Fruit fly (Drosophila melanogaster) S2 (cell line): ENCODE results near the gene CG9922.

Experiments
- CG8478 ChIP-seq: fragments of >200 bp; optimal IDR thresholded peaks from 2 replicates; lab custom pipeline; 2018
- CTCF ChIP-seq, 2 experiments: fragments of >200 bp; optimal IDR thresholded peaks; 2 replicates each; lab custom pipeline; 2018

CG9922 gene

DNA sequence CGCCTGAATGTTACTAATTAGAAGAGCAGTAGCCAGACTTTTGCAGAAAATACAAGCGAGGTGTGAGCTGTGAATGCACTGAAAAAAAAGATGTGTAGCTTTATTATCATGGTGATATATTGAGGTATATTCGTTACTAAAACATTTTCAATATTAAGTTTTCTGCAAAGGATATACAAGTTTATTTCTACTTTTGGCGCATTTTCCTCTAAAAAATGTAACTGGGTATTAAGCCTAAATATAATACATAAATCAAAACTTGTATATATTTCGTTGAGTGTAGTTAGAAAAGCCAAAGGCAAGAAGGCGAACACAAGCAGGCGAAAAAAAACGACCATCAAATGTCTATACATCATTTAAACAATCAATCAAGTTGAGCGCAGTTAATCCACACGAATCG, 5.4 kb upstream of the CG9922 start:
- TF ChIP-seq CG8478 (lab: Kevin White, UChicago) (no peak), CTCF (optimal IDR thresholded peaks at IDR 0.05; lab: Kevin White, UChicago) (no peak)

DNA sequence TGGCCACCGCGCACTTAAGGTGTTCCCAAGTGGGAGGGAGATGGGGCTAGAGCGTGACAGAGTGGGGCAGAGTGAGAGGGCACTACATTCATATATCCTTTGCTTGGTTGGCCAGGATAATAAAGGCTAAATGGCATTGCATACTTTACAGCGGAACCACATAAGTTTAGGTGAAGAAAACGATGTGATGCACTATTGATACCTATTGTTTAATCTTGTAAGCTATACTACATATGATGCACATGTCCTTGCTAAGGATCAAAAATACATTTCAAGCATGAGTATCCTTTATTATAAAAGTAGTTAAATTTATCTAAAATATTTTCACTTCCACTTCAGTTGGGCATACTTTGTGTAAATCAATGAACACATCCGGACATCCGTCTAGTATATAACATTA, 4.8 kb upstream of the CG9922 start:
- TF ChIP-seq CTCF (optimal IDR thresholded peaks at IDR 0.05; lab: Kevin White, UChicago) (no peak), CG8478 (lab: Kevin White, UChicago) (no peak)

DNA sequence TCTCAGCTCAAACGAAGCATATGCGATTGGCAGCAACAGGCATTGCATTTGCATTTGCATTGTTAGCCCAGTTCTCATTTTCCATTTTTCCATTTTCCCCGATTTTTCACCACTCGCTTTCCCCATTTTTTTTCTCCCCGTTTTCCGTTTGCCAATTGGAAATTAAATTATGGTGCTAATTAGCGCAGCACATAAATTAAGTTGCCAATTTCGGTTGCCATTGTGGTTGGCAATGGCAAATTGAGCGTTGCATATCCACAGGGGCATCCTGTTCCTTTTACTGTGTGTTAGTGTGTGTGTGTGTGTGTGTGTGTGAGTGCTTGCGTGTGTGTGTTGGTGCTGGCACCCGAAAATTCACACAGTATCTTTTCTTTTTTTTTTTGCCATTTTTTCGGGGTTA, 1.1 kb upstream of the CG9922 start:
- TF ChIP-seq CTCF (optimal IDR thresholded peaks at IDR 0.05; lab: Kevin White, UChicago) (no peak), CG8478 (lab: Kevin White, UChicago) (no peak)

DNA sequence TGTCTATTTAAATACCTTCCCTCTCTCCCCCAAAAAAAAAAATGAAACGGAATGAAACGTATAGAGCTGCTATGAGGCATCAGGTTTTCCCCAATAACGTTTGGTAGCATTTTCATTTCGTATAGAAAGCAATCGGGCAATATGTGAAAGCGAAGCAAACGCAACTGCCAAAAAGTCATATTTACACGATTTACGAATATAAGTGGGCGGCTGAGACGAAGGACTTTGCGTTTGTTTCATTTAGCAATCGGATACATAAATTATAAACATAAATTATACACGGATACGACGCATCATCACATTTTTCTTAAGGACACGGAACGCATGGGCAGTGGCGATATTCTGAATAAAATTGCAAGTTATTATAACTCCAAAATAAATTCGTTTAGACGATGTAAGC, 1.6 kb downstream of the CG9922 start:
- no peak for TF ChIP-seq CG8478 (lab: Kevin White, UChicago)
- no peak for TF ChIP-seq CTCF (optimal IDR thresholded peaks at IDR 0.05; lab: Kevin White, UChicago)

DNA sequence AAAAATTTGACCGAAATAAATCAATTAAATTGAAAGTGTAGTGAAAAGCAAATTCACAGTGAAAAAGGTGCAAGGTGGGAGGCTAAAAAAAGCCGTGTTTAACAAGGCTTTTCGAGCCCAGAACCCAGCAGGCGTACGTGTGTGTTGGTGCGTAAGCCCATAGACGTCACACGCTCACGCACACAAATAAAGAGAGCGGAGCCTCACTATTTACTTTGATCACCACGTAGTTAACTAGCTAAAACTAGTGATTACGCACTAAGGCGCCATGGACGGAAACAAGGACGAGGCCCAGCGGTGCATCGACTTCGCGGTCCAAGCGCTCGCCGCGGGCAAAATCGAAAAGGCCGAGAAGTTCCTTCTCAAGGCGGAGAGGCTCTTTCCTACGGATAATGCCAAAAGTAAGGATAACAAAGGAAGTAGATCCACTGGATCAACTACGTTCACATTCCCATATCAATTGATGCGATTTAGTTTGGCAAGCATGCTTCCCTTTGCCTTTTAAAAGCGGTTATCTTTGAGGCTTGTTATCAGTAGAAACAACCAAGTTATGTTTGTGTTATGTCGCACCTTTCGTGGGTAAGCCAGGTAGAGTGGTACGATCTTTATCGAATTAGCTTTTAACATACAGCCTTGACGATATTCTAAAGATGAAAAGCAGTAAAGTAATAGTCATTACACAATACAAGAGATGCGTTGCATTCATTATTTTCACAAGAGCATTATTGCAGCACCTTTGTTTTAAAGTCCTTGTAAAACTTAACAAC, 3.6 kb downstream of the CG9922 start:
- TF ChIP-seq CG8478 (lab: Kevin White, UChicago), result no peak
- no peak for TF ChIP-seq CTCF (optimal IDR thresholded peaks at IDR 0.05; lab: Kevin White, UChicago)

DNA sequence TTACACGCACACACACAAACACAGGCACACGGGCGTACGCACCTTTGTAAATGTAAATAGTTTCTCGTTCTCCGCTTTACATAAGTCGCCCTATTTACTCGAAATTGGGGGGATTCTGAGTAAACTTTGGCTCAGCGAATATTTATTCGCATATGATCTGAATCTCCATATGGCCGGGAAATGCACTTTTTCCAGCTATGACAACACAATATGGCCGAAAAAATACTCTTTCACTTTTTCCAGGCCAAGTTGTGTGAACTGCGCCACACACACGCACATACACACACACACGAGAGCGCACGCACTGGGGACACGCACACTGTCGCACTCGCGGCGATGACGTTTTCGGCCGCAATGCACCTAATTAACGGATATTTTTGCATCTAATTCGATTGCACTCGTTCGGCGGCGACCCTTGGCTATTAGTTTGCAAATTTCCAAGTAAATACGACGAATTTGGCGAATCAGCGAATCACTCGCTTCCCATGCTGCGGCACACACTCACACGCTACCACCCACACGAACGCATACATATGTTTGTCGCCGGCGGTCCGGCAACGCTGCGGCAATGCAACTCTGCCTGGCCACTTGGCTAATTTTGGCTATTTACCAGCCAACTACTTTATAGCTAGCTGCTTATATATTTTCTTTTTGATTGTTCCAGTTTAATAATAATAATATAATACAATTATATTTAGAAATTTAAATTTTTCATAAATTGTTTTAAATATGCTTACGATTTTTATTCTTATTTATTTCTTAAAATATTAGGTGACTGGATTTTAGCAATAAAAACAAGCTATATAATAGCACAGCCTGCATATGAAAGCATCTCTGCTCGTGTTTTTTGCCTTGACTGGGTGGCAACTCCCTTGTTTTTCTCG, 4.4 kb downstream of the CG9922 start, which contains the start of the genes rdx and CG3061:
TSS of gene rdx (minus strand) at position 527 of the 884 bp plus-strand sequence.
TSS of gene CG3061 (plus strand) at position 841 of the 884 bp plus-strand sequence.
- no peak for TF ChIP-seq CTCF (optimal IDR thresholded peaks at IDR 0.05; lab: Kevin White, UChicago)
- TF ChIP-seq CG8478 (lab: Kevin White, UChicago), result no peak

DNA sequence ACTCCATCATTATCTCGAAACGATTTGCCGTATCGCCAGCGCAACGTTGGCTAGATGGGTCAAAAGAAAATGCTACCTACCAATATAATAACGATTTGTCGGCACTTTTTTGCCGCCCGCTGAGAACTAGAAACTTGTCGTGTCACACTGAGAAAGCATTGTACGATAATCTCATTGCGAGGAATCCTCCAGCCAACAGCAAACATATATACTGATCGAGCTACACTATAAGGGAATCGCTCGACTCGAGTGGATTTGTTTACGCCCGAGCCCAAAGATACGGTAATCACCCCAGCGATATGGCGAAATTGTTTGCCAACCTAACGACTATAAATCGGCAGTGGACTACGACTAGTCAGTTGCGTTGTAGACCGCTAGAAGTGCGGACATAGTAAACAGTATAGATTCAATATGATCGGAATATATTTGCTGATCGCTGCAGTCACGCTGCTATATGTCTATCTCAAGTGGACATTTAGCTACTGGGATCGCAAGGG, 7.3 kb downstream of the CG9922 start, which contains the start of gene Cyp6d5:
TSS of gene Cyp6d5 (plus strand) at position 356 of the 497 bp plus-strand sequence.
- TF ChIP-seq CTCF (optimal IDR thresholded peaks at IDR 0.05; lab: Kevin White, UChicago) (no peak), CG8478 (lab: Kevin White, UChicago) (no peak)

DNA sequence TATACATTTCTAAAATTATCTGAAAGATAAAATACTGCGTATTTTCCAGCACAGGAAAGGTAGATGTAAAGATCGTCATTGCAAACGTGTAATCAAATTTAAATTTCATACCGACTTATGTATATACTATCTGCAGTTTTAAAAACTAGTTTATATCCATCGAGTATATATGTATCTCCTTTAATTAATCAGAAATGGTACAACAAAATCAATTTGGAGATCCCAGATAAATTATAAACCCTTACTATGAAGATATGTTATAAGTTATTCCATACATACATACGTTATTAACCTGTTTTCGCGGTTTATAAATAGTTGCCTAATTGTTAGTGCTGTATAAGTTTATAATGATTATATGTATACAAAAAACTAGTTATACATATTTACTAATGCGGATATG, 8.0 kb downstream of the CG9922 start:
- no peak for TF ChIP-seq CG8478 (lab: Kevin White, UChicago)
- no peak for TF ChIP-seq CTCF (optimal IDR thresholded peaks at IDR 0.05; lab: Kevin White, UChicago)

DNA sequence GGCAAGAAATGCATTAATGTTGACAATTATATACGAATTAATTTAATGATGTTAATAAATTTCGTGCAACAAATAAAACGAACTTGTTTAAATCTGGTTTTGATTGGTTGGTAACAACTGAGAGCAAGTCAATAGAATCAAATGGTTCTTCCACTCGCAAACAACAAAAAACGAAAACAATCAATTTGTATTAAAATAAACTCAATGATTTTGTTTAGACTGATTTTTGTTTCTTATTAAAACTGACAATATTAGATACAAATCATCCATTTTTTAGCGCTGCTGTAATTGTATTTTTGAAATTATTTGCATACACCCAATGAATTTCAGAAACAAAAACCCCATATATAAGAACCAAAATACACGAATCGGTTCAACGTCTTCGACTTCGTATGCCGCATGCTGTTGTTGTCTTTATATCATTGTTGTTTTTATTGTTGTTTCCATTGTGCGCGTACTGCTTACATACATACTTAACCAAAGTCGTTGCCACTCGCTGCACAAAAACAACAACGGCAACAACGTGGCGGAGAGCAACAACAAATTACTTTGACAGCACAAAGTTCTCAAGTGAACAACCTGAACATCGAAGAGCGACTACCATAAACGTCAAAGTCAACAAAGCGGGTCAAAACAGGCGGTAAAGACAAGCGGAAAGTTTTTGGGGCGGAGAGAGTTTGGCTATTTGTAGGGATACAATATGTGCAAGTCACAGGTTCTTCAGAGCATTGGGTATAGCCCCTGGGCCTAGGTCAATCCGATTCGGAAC, 9.1 kb downstream of the CG9922 start:
- TF ChIP-seq CG8478 (lab: Kevin White, UChicago) (no peak), CTCF (optimal IDR thresholded peaks at IDR 0.05; lab: Kevin White, UChicago) (no peak)

DNA sequence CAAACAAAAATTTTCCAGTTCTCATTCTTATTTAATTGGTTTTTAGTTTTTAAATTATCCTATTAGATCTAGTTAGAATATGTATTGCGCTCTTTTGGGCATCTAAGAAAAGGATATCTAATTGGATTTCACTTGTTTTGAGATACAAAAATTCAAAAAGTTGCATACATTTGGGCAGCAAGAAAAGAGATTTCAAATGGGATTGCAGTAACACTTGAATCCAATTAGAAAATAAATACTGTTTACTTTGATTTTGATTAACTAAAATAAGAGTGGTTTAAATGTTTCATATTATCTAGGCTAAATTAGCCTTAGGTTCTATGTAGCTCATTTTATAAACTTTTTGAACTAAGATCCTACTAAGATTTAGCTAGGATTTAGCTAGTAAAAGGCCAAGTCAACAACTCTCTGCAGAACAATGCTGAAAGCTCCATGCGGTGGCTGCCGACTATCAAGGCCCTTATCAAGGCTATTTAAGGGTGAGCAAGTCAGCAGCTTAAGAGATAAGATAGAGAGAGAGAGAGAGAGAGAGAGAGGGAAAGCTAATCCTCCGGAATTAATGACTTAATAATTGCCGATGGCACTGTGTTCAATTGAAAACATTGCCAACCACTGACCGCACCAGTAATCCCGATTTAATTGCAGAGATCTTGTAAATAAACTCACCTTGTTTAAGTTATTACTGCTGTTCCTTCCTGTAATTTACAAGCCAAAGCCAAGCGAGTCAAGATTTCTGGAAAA, 9.8 kb downstream of the CG9922 start:
- TF ChIP-seq CTCF (optimal IDR thresholded peaks at IDR 0.05; lab: Kevin White, UChicago), result no peak
- no peak for TF ChIP-seq CG8478 (lab: Kevin White, UChicago)

DNA sequence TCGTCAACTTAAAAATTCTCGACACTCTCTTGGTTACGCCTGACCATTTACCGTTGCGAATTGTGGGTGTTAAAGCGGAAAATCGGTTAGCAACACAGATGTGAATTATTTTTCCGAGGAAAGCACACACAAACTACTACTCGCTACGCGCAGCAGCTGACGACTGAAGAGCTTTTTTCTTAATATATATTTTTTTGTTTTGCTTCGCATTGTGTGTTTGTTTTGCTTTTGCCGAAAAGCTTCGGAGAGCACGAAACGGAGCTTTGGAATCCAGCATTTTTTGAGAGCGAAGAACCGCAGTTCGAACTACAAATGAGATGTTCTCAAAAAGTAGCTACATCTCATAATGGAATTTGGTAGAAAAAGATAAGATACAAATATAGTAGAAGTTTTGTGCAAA, 10.4 kb downstream of the CG9922 start:
- TF ChIP-seq CG8478 (lab: Kevin White, UChicago), result no peak
- no peak for TF ChIP-seq CTCF (optimal IDR thresholded peaks at IDR 0.05; lab: Kevin White, UChicago)

DNA sequence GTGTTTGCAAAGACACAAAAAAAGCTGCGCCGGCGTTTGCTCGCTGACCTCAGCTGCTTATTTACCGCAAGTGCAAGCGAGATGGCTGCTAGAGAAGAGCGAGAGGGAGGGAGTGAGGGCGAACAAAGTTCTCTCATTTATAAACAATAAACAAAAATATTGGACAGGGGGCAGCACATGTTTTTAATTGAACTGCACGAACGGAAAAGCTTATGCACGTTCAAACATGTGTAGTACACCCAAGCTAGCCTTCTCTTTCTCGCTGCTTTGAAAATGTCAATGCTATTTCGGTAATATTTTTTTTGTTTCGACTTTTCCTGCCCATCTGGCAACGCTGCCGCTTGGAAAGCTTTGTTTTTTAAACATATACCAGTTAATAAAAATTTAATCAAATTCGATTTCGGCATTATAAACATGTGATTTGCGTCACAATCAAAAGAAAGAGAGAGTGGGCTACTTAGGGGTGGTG, 11.2 kb downstream of the CG9922 start:
- TF ChIP-seq CG8478 (lab: Kevin White, UChicago) (no peak), CTCF (optimal IDR thresholded peaks at IDR 0.05; lab: Kevin White, UChicago) (no peak)

DNA sequence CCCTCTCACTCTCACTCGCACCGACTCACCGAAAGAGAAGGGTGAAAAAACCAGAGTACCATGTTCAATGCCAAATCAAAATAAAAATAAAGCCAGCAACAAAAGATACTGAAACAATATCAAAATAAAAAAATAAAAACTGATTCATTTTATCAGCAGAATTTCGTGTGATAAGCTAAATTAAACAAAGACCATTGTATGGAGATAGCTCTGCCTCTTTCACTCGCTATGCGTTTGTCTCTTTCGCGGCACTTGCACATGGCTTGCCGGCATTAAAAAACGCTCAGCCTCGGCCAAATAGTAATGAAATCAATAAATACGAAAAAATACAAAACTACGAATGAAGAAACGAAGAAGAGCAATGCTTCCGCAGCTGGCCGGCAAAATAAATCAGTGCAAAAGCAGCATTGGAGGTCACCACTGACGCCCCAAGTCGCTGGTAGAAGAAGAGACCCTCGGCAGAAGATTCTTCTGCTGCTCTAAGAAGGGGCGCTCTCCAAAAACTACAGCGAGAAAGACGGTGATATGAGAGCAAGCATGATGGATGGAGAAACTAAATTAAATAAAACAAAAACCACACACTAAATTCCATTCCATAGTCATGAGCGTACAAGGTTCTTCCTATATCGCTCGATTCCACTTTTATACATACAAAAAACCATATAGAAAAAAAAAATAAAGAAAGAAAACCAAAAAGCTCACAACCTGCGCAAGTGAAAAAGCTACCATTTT, 11.8 kb downstream of the CG9922 start:
- no peak for TF ChIP-seq CTCF (optimal IDR thresholded peaks at IDR 0.05; lab: Kevin White, UChicago)
- no peak for TF ChIP-seq CG8478 (lab: Kevin White, UChicago)
